Fruit fly (Drosophila melanogaster) whole organism, embryonic: ENCODE measurements around the gene CG17028.

ENCODE experiments used
- BEAF-32 ChIP-seq: fragments of 200-800 bp; sonication (Bioruptor generic); optimal IDR thresholded peaks from 3 replicates; lab custom pipeline; 2017; ENCODE audit warnings: missing biosample characterization, missing genetic modification characterization, mild to moderate bottlenecking, moderate library complexity, missing genetic modification reagents
- CG10267 ChIP-seq: fragments of 200-800 bp; sonication (Bioruptor generic); optimal IDR thresholded peaks from 2 replicates; lab custom pipeline; 2018; ENCODE audit warnings: missing biosample characterization, mild to moderate bottlenecking, missing genetic modification characterization, moderate library complexity
- CG12104 ChIP-seq: fragments of 200-800 bp; sonication (Bioruptor generic); optimal IDR thresholded peaks from 3 replicates; lab custom pipeline; 2016; ENCODE audit warnings: missing biosample characterization, missing genetic modification characterization
- CG12155 ChIP-seq: fragments of 200-800 bp; sonication (Bioruptor generic); optimal IDR thresholded peaks from 3 replicates; lab custom pipeline; 2016; ENCODE audit warnings: missing biosample characterization, missing genetic modification characterization
- CG12942 ChIP-seq: fragments of 200-800 bp; sonication (Bioruptor generic); optimal IDR thresholded peaks from 3 replicates; lab custom pipeline; 2016; ENCODE audit warnings: missing biosample characterization, missing genetic modification characterization
- CG13775 ChIP-seq: fragments of 200-800 bp; sonication (Bioruptor generic); optimal IDR thresholded peaks from 3 replicates; lab custom pipeline; 2017; ENCODE audit warnings: missing biosample characterization, mild to moderate bottlenecking, missing genetic modification characterization
- CG13894 ChIP-seq: fragments of 200-800 bp; sonication (Bioruptor generic); optimal IDR thresholded peaks from 3 replicates; lab custom pipeline; 2018; ENCODE audit warnings: missing biosample characterization, mild to moderate bottlenecking, missing genetic modification characterization, moderate library complexity
- CG14441 ChIP-seq: fragments of 200-800 bp; sonication (Bioruptor generic); IDR thresholded peaks from 2 replicates; pipeline ENCODE4 v1.3.6; 2022; ENCODE audit warnings: missing biosample characterization, missing genetic modification characterization
- CG1602 ChIP-seq: fragments of 200-800 bp; sonication (Bioruptor generic); optimal IDR thresholded peaks from 3 replicates; lab custom pipeline; 2016; ENCODE audit warnings: missing biosample characterization, missing genetic modification characterization
- CG1603 ChIP-seq: fragments of 200-800 bp; sonication (Bioruptor generic); optimal IDR thresholded peaks from 2 replicates; lab custom pipeline; 2019; ENCODE audit warnings: missing biosample characterization, mild to moderate bottlenecking, missing genetic modification characterization, moderate library complexity
- CG16863 ChIP-seq: fragments of 200-800 bp; sonication (Bioruptor generic); optimal IDR thresholded peaks from 3 replicates; lab custom pipeline; 2016; ENCODE audit warnings: missing biosample characterization, missing genetic modification characterization
- CG18476 ChIP-seq: fragments of 200-800 bp; sonication (Bioruptor generic); optimal IDR thresholded peaks from 2 replicates; lab custom pipeline; 2016; ENCODE audit warnings: missing biosample characterization, mild to moderate bottlenecking, missing genetic modification characterization
- CG2116 ChIP-seq: fragments of 200-800 bp; sonication (Bioruptor generic); optimal IDR thresholded peaks from 3 replicates; lab custom pipeline; 2018; ENCODE audit warnings: missing biosample characterization, mild to moderate bottlenecking, missing genetic modification characterization
- CG2129 ChIP-seq: fragments of 200-800 bp; sonication (Bioruptor generic); IDR thresholded peaks from 2 replicates; pipeline ENCODE4 v1.3.6; 2022; ENCODE audit warnings: missing biosample characterization, missing genetic modification characterization; ENCODE audit not compliant: partially characterized antibody
- CG2199 ChIP-seq: fragments of 200-800 bp; sonication (Bioruptor generic); IDR thresholded peaks from 3 replicates; pipeline ENCODE4 v1.3.6; 2022; ENCODE audit warnings: missing biosample characterization, missing genetic modification characterization
- CG31365 ChIP-seq: fragments of 200-800 bp; sonication (Bioruptor generic); optimal IDR thresholded peaks from 2 replicates; lab custom pipeline; 2018; ENCODE audit warnings: missing biosample characterization, mild to moderate bottlenecking, missing genetic modification characterization
- CG3847 ChIP-seq: fragments of 200-800 bp; sonication (Bioruptor generic); IDR thresholded peaks from 2 replicates; pipeline ENCODE4 v1.3.6; 2022; ENCODE audit warnings: missing biosample characterization, missing genetic modification characterization
- CG3995 ChIP-seq: fragments of 200-800 bp; sonication (Bioruptor generic); optimal IDR thresholded peaks from 3 replicates; lab custom pipeline; 2016; ENCODE audit warnings: missing biosample characterization, missing genetic modification characterization
- CG7786 ChIP-seq: fragments of 200-800 bp; sonication (Bioruptor generic); optimal IDR thresholded peaks from 2 replicates; lab custom pipeline; 2016; ENCODE audit warnings: missing biosample characterization, missing genetic modification characterization
- CG8089 ChIP-seq: fragments of 200-800 bp; sonication (Bioruptor generic); optimal IDR thresholded peaks from 3 replicates; lab custom pipeline; 2016; ENCODE audit warnings: missing biosample characterization, missing genetic modification characterization
- CG9215 ChIP-seq: fragments of 200-800 bp; sonication (Bioruptor generic); IDR thresholded peaks from 2 replicates; pipeline ENCODE4 v1.3.6; 2022; ENCODE audit warnings: missing biosample characterization, missing genetic modification characterization
- Dip3 ChIP-seq: fragments of 200-800 bp; sonication (Bioruptor generic); optimal IDR thresholded peaks from 3 replicates; lab custom pipeline; 2016; ENCODE audit warnings: missing biosample characterization, missing genetic modification characterization
- Eip74EF ChIP-seq, 2 experiments: fragments of 200-800 bp in 1 of 2; fragments of >200 bp in 1 of 2; sonication (Bioruptor generic) in 1 of 2; optimal IDR thresholded peaks; 2 replicates each; lab custom pipeline; 2017 to 2019; ENCODE audit warnings: missing biosample characterization in 2 of 2, missing genetic modification characterization in 2 of 2, mild to moderate bottlenecking in 1 of 2, moderate library complexity in 1 of 2
- H15 ChIP-seq: fragments of 200-800 bp; sonication (Bioruptor generic); IDR thresholded peaks from 3 replicates; pipeline ENCODE4 v1.3.6; 2022; ENCODE audit warnings: missing biosample characterization, missing genetic modification characterization
- HHEX ChIP-seq: fragments of 200-800 bp; sonication (Bioruptor generic); optimal IDR thresholded peaks from 3 replicates; lab custom pipeline; 2017; ENCODE audit warnings: missing biosample characterization, mild to moderate bottlenecking, missing genetic modification characterization, missing genetic modification reagents
- HLH54F ChIP-seq: fragments of 200-800 bp; sonication (Bioruptor generic); optimal IDR thresholded peaks from 3 replicates; lab custom pipeline; 2016; ENCODE audit warnings: missing biosample characterization, missing genetic modification characterization
- Hmx ChIP-seq: fragments of 200-800 bp; sonication (Bioruptor generic); optimal IDR thresholded peaks from 2 replicates; lab custom pipeline; 2016; ENCODE audit warnings: missing biosample characterization, missing genetic modification characterization
- Max ChIP-seq: fragments of 200-800 bp; sonication (Bioruptor generic); optimal IDR thresholded peaks from 2 replicates; lab custom pipeline; 2016; ENCODE audit warnings: missing biosample characterization, mild to moderate bottlenecking, missing genetic modification characterization
- NFAT ChIP-seq: fragments of 200-800 bp; sonication (Bioruptor generic); IDR thresholded peaks from 2 replicates; pipeline ENCODE4 v1.3.6; 2022; ENCODE audit warnings: missing biosample characterization, missing genetic modification characterization
- NK7.1 ChIP-seq: fragments of 200-800 bp; sonication (Bioruptor generic); optimal IDR thresholded peaks from 3 replicates; lab custom pipeline; 2016; ENCODE audit warnings: missing biosample characterization, missing genetic modification characterization
- Nf-YB ChIP-seq: fragments of 200-800 bp; sonication (Bioruptor generic); optimal IDR thresholded peaks from 3 replicates; lab custom pipeline; 2019; ENCODE audit warnings: missing biosample characterization, mild to moderate bottlenecking, missing genetic modification characterization, moderate library complexity
- NfI ChIP-seq: fragments of 200-800 bp; sonication (Bioruptor generic); optimal IDR thresholded peaks from 3 replicates; lab custom pipeline; 2018; ENCODE audit warnings: missing biosample characterization, mild to moderate bottlenecking, missing genetic modification characterization, moderate library complexity
- Optix ChIP-seq: fragments of 200-800 bp; sonication (Bioruptor generic); IDR thresholded peaks from 3 replicates; pipeline ENCODE4 v1.3.6; 2022; ENCODE audit warnings: missing biosample characterization, missing genetic modification characterization
- Sin3A ChIP-seq: fragments of >200 bp; optimal IDR thresholded peaks from 2 replicates; lab custom pipeline; 2018
- Sry-δ ChIP-seq: fragments of 200-800 bp; sonication (Bioruptor generic); optimal IDR thresholded peaks from 2 replicates; lab custom pipeline; 2016; ENCODE audit warnings: missing biosample characterization, missing genetic modification characterization
- Usf ChIP-seq: fragments of 200-800 bp; sonication (Bioruptor generic); optimal IDR thresholded peaks from 2 replicates; lab custom pipeline; 2017; ENCODE audit warnings: missing genotype, missing biosample characterization, missing genetic modification characterization
- bcd ChIP-seq: fragments of 200-800 bp; sonication (Bioruptor generic); optimal IDR thresholded peaks from 2 replicates; lab custom pipeline; 2017; ENCODE audit warnings: missing biosample characterization, mild to moderate bottlenecking, missing genetic modification characterization
- bsh ChIP-seq, 2 experiments: fragments of 200-800 bp; sonication (Bioruptor generic); optimal IDR thresholded peaks; 2 replicates each; lab custom pipeline; 2017 to 2018; ENCODE audit warnings: mild to moderate bottlenecking in 2 of 2, missing biosample characterization in 2 of 2, missing genetic modification characterization in 2 of 2, moderate library complexity in 1 of 2
- dmrt11E ChIP-seq: fragments of 200-800 bp; sonication (Bioruptor generic); optimal IDR thresholded peaks from 3 replicates; lab custom pipeline; 2018; ENCODE audit warnings: missing biosample characterization, mild to moderate bottlenecking, missing genetic modification characterization, moderate library complexity
- hbn ChIP-seq: fragments of 200-800 bp; sonication (Bioruptor generic); IDR thresholded peaks from 2 replicates; pipeline ENCODE4 v1.3.6; 2022; ENCODE audit warnings: missing biosample characterization, missing genetic modification characterization; ENCODE audit not compliant: partially characterized antibody
- inv ChIP-seq: fragments of 200-800 bp; sonication (Bioruptor generic); IDR thresholded peaks from 2 replicates; pipeline ENCODE4 v1.3.6; 2022; ENCODE audit warnings: missing biosample characterization, missing genetic modification characterization; ENCODE audit not compliant: partially characterized antibody
- lbe ChIP-seq: fragments of 200-800 bp; sonication (Bioruptor generic); optimal IDR thresholded peaks from 2 replicates; lab custom pipeline; 2016; ENCODE audit warnings: missing biosample characterization, mild to moderate bottlenecking, missing genetic modification characterization
- luna ChIP-seq: fragments of 200-800 bp; sonication (Bioruptor generic); optimal IDR thresholded peaks from 2 replicates; lab custom pipeline; 2016; ENCODE audit warnings: missing biosample characterization, missing genetic modification characterization
- maf-S ChIP-seq: fragments of 200-800 bp; sonication (Bioruptor generic); optimal IDR thresholded peaks from 2 replicates; lab custom pipeline; 2016; ENCODE audit warnings: missing biosample characterization, missing genetic modification characterization
- nerfin-1 ChIP-seq: fragments of 200-800 bp; sonication (Bioruptor generic); optimal IDR thresholded peaks from 3 replicates; lab custom pipeline; 2019; ENCODE audit warnings: missing biosample characterization, mild to moderate bottlenecking, missing genetic modification characterization, moderate library complexity
- pan ChIP-seq, 4 experiments: fragments of >200 bp in 3 of 4; fragments of 200-800 bp in 1 of 4; sonication (Bioruptor generic) in 1 of 4; optimal IDR thresholded peaks in 3 of 4; IDR thresholded peaks in 1 of 4; 2 replicates each; pipeline versions ENCODE4 v1.3.6 to Lab custom; 2017 to 2022; ENCODE audit warnings: missing biosample characterization in 2 of 4, missing genetic modification characterization in 2 of 4, mixed read lengths in 1 of 4
- ranshi ChIP-seq: fragments of 200-800 bp; sonication (Bioruptor generic); IDR thresholded peaks from 2 replicates; pipeline ENCODE4 v1.3.6; 2022; ENCODE audit warnings: missing biosample characterization, missing genetic modification characterization
- repo ChIP-seq: fragments of 200-800 bp; sonication (Bioruptor generic); optimal IDR thresholded peaks from 2 replicates; lab custom pipeline; 2016; ENCODE audit warnings: missing biosample characterization, missing genetic modification characterization
- slp2 ChIP-seq: fragments of 200-800 bp; sonication (Bioruptor generic); optimal IDR thresholded peaks from 2 replicates; lab custom pipeline; 2016; ENCODE audit warnings: missing biosample characterization, missing genetic modification characterization
- tin ChIP-seq: fragments of 200-800 bp; sonication (Bioruptor generic); optimal IDR thresholded peaks from 3 replicates; lab custom pipeline; 2016; ENCODE audit warnings: missing biosample characterization, missing genetic modification characterization

CG17028 gene

DNA sequence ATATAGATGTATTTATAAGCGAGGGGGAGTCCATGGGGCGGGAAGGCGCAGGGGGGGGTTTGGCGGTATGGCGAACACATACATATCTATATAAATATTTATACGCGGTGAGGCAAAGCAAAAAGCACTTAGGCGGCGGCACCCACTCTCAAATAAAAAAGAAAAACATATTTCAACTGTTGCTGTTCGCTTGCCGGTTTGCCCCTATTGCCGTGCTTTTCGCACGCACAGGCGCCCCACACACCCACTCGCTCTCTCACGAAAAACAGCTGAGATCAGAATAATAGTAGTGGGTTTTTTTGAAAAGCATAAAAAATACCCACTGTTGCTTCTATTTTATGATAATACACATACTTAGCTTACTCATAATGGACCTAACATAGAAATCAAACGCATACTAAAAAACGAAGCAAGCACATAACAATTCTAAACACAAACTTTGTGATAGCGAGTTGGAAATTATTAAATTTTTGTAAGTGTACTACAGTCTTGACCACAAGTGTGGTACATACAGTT is 22.9 kb downstream of the CG17028 start (continued):
- TF ChIP-seq CG12155 (GFP tag; lab: Kevin White, UChicago) (peak; percentile 76), Sin3A (lab: Kevin White, UChicago) (no peak), Usf (peak; percentile 55), CG2199 (GFP tag; lab: Robert Waterston, UW) (no peak), CG18476 (GFP tag; lab: Kevin White, UChicago) (peak; percentile 58), CG2129 (no peak), CG13775 (GFP tag; lab: Kevin White, UChicago) (peak; percentile 74), BEAF-32 (GFP tag; lab: Kevin White, UChicago) (no peak), CG13894 (tag; lab: Kevin White, UChicago) (peak; percentile 92), ranshi (GFP tag; lab: Robert Waterston, UW) (peak; percentile 55; the same call in 1 of the 2 replicates), CG14441 (peak; percentile 74), CG8089 (GFP tag; lab: Kevin White, UChicago) (peak; percentile 7), NK7.1 (GFP tag; lab: Kevin White, UChicago) (peak; percentile 72), inv (GFP tag; lab: Robert Waterston, UW) (no peak), dmrt11E (tag; lab: Kevin White, UChicago) (no peak), Hmx (GFP tag; lab: Kevin White, UChicago) (peak; percentile 67), CG12942 (GFP tag; lab: Kevin White, UChicago) (peak; percentile 45), CG1602 (GFP tag; lab: Kevin White, UChicago) (peak; percentile 51), nerfin-1 (tag; lab: Kevin White, UChicago) (peak; percentile 45), CG1603 (tag; lab: Kevin White, UChicago) (peak; percentile 55), Sry-δ (GFP tag; lab: Kevin White, UChicago) (peak; percentile 0), slp2 (peak; percentile 67), bcd (GFP tag; lab: Kevin White, UChicago) (peak; percentile 84), maf-S (GFP tag; lab: Kevin White, UChicago) (peak; percentile 77), pan (optimal IDR thresholded peaks at IDR 0.05; lab: Kevin White, UChicago) (no peak), pan (GFP tag; optimal IDR thresholded peaks at IDR 0.05 in 1 of 2, IDR thresholded peaks at IDR 0.05 in 1 of 2) (peak in 1 of 2 experiments; percentile 80), CG3847 (GFP tag; lab: Robert Waterston, UW) (peak; percentile 69), CG31365 (tag; lab: Kevin White, UChicago) (peak; percentile 45), CG2116 (GFP tag; lab: Kevin White, UChicago) (peak; percentile 22), Nf-YB (GFP tag; lab: Kevin White, UChicago) (peak; percentile 63), CG7786 (GFP tag; lab: Kevin White, UChicago) (peak; percentile 84), Dip3 (GFP tag; lab: Kevin White, UChicago) (peak; percentile 87), CG9215 (GFP tag; lab: Robert Waterston, UW) (no peak), bsh (GFP tag; optimal IDR thresholded peaks at IDR 0.05; lab: Kevin White, UChicago) (peak in 1 of 2 experiments; percentile 35), H15 (GFP tag; lab: Robert Waterston, UW) (peak; percentile 43; the same call in 1 of the 3 replicates), Optix (GFP tag; lab: Robert Waterston, UW) (no peak), HHEX (GFP tag; lab: Kevin White, UChicago) (peak; percentile 62), repo (GFP tag; lab: Kevin White, UChicago) (peak; percentile 71), HLH54F (peak; percentile 86), Eip74EF (GFP tag; optimal IDR thresholded peaks at IDR 0.05; lab: Kevin White, UChicago) (peak in 1 of 2 experiments; percentile 77), CG10267 (tag; lab: Kevin White, UChicago) (peak; percentile 31), CG16863 (peak; percentile 52), NFAT (GFP tag; lab: Robert Waterston, UW) (no peak), tin (GFP tag; lab: Kevin White, UChicago) (peak; percentile 59), lbe (GFP tag; lab: Kevin White, UChicago) (no peak), CG3995 (GFP tag; lab: Kevin White, UChicago) (peak; percentile 50), NfI (GFP tag; lab: Kevin White, UChicago) (peak; percentile 84), luna (peak; percentile 85), CG12104 (GFP tag; lab: Kevin White, UChicago) (peak; percentile 44), Max (GFP tag; lab: Kevin White, UChicago) (peak; percentile 37), hbn (GFP tag; lab: Robert Waterston, UW) (no peak)
